Fruit fly (Drosophila melanogaster) whole organism, adult: ENCODE data around the gene mew.

Experiments used
- CG14711 ChIP-seq: fragments of 200-800 bp; sonication (Bioruptor generic); optimal IDR thresholded peaks from 2 replicates; lab custom pipeline; 2018; ENCODE audit warnings: missing biosample characterization, mild to moderate bottlenecking, missing genetic modification characterization, moderate library complexity
- CG33017 ChIP-seq: fragments of 200-800 bp; sonication (Bioruptor generic); optimal IDR thresholded peaks from 2 replicates; lab custom pipeline; 2018; ENCODE audit warnings: missing biosample characterization, mild to moderate bottlenecking, missing genetic modification characterization, moderate library complexity
- CG7045 ChIP-seq: fragments of 200-800 bp; sonication (Bioruptor generic); optimal IDR thresholded peaks from 2 replicates; lab custom pipeline; 2017; ENCODE audit warnings: missing biosample characterization, mild to moderate bottlenecking, missing genetic modification characterization
- CG7101 ChIP-seq: fragments of 200-800 bp; sonication (Bioruptor generic); optimal IDR thresholded peaks from 2 replicates; lab custom pipeline; 2018; ENCODE audit warnings: missing biosample characterization, mild to moderate bottlenecking, missing genetic modification characterization, moderate library complexity
- Mnt ChIP-seq: fragments of 200-800 bp; sonication (Bioruptor generic); optimal IDR thresholded peaks from 2 replicates; lab custom pipeline; 2016; ENCODE audit warnings: missing biosample characterization, mild to moderate bottlenecking, missing genetic modification characterization
- kay ChIP-seq: fragments of 200-800 bp; sonication (Bioruptor generic); peaks from one replicate; lab custom pipeline; 2016; ENCODE audit warnings: missing biosample characterization, missing genetic modification characterization, borderline replicate concordance
- ovo ChIP-seq: fragments of 200-800 bp; sonication (Bioruptor generic); optimal IDR thresholded peaks from 2 replicates; lab custom pipeline; 2016; ENCODE audit warnings: missing biosample characterization, missing genetic modification characterization
- pad ChIP-seq: fragments of 200-800 bp; sonication (Bioruptor generic); optimal IDR thresholded peaks from 3 replicates; lab custom pipeline; 2017; ENCODE audit warnings: missing biosample characterization, missing genetic modification characterization, mild to moderate bottlenecking, moderate library complexity, missing genetic modification reagents

DNA sequence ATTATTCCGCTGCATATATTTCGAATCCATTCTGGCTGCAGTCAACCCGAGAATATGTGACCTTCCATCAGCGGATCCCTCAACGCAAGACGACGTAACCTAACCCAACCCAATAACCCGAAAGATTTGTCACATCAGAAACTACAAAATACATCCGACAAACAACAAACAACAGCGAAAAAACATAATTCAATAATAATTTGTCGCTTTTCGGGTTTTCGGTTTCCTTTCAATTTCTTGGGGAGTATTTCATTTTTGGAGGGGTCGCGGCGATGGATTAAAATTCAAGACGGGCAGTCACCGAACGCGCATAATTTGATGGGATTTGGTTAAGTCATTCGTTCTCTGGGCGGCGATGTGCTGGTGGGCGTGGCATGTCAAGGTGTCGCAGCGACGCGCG, 27.3 kb downstream of the mew start:
- TF ChIP-seq CG7045 = no peak
- TF ChIP-seq CG7101 = no peak
- TF ChIP-seq CG33017 (tag; lab: Kevin White, UChicago) = no peak
- TF ChIP-seq Mnt = no peak
- no peak for TF ChIP-seq kay
- no peak for TF ChIP-seq ovo
- TF ChIP-seq pad (GFP tag; lab: Kevin White, UChicago) = no peak
- no peak for TF ChIP-seq CG14711
